Worm (Caenorhabditis elegans) whole organism, midembryonic: ENCODE data around the gene Y102F5A.1.

Experiments
- T22C8.4 ChIP-seq: fragments of 200-800 bp; sonication (Bioruptor generic); IDR thresholded peaks from 2 replicates; pipeline ENCODE4 v1.3.6; 2022; ENCODE audit warnings: missing genetic modification characterization, missing compliant biosample characterization
- cog-1 ChIP-seq: sonication (generic microtip); optimal IDR thresholded peaks from 2 replicates; lab custom pipeline; 2016; ENCODE audit warnings: missing genetic modification characterization, missing compliant biosample characterization
- flt-1 ChIP-seq: fragments of 200-800 bp; sonication (Bioruptor generic); IDR thresholded peaks from 2 replicates; pipeline ENCODE4 v1.3.6; 2022; ENCODE audit warnings: missing genetic modification characterization, missing compliant biosample characterization
- med-1 ChIP-seq: sonication (generic microtip); optimal IDR thresholded peaks from 2 replicates; lab custom pipeline; 2017; ENCODE audit warnings: missing genetic modification characterization, mild to moderate bottlenecking, missing compliant biosample characterization, antibody characterized with exemption, missing genetic modification reagents; ENCODE audit not compliant: insufficient read depth
- ztf-23 ChIP-seq: fragments of 200-800 bp; sonication (Bioruptor generic); IDR thresholded peaks from 2 replicates; pipeline ENCODE4 v1.3.6; 2022; ENCODE audit warnings: missing genetic modification reagents, missing genetic modification characterization, missing compliant biosample characterization

ce11 chrX:11828661-11829060 lies 44.5 kb upstream of the Y102F5A.1 start:
- TF ChIP-seq med-1 (no peak), cog-1 (no peak), T22C8.4 (no peak), ztf-23 (GFP tag; lab: Robert Waterston, UW) (no peak), flt-1 (GFP tag; lab: Robert Waterston, UW) (no peak)
